Fruit fly (Drosophila melanogaster): ENCODE data around the gene CG31659.

Gene CG31659

dm6 chr2L:1359690-1360089 is at the start of gene CG31659:
Gene CG31659 (minus strand): TSS chr2L:1359790.
- TF ChIP-seq noc (tag; optimal IDR thresholded peaks at IDR 0.05), result no peak

- no peak for TF ChIP-seq noc (tag; optimal IDR thresholded peaks at IDR 0.05)
Observed at dm6 chr2L:1405573-1405972, 46.0 kb upstream of the CG31659 start.

- TF ChIP-seq noc (tag; optimal IDR thresholded peaks at IDR 0.05), result no peak
Observed at dm6 chr2L:1404896-1405453, 45.4 kb upstream of the CG31659 start.

- TF ChIP-seq noc (tag; optimal IDR thresholded peaks at IDR 0.05), result no peak
Observed at dm6 chr2L:1402728-1403127, 43.1 kb upstream of the CG31659 start.

dm6 chr2L:1399434-1399833 is 39.8 kb upstream of the CG31659 start:
- TF ChIP-seq noc (tag; optimal IDR thresholded peaks at IDR 0.05), result no peak

- no peak for TF ChIP-seq noc (tag; optimal IDR thresholded peaks at IDR 0.05)
Observed at dm6 chr2L:1393611-1394010, 34.0 kb upstream of the CG31659 start.

dm6 chr2L:1390271-1390670 is 30.7 kb upstream of the CG31659 start:
- no peak for TF ChIP-seq noc (tag; optimal IDR thresholded peaks at IDR 0.05)

- no peak for TF ChIP-seq noc (tag; optimal IDR thresholded peaks at IDR 0.05)
Observed at dm6 chr2L:1387811-1388210, 28.2 kb upstream of the CG31659 start.

- TF ChIP-seq noc (tag; optimal IDR thresholded peaks at IDR 0.05), result no peak
Observed at dm6 chr2L:1386512-1386911, 26.9 kb upstream of the CG31659 start.

- no peak for TF ChIP-seq noc (tag; optimal IDR thresholded peaks at IDR 0.05)
Observed at dm6 chr2L:1377635-1378034, 18.0 kb upstream of the CG31659 start.

- no peak for TF ChIP-seq noc (tag; optimal IDR thresholded peaks at IDR 0.05)
Observed at dm6 chr2L:1367696-1368095, 8.1 kb upstream of the CG31659 start, which contains the start of gene CG14346. Gene CG14346 (plus strand): TSS chr2L:1367996.

- TF ChIP-seq noc (tag; optimal IDR thresholded peaks at IDR 0.05), result no peak
Observed at dm6 chr2L:1365037-1365436, 5.4 kb upstream of the CG31659 start.

- no peak for TF ChIP-seq noc (tag; optimal IDR thresholded peaks at IDR 0.05)
Observed at dm6 chr2L:1361771-1362632, 2.4 kb upstream of the CG31659 start, which contains the start of gene NLaz. Gene NLaz (minus strand): TSS chr2L:1361821.

- no peak for TF ChIP-seq noc (tag; optimal IDR thresholded peaks at IDR 0.05)
Observed at dm6 chr2L:1355824-1356223, 3.8 kb downstream of the CG31659 start, which contains the start of gene CG5565. Gene CG5565 (minus strand): TSS chr2L:1355924.

dm6 chr2L:1354819-1355218 is 4.8 kb downstream of the CG31659 start, which contains the start of gene CG31924:
Gene CG31924 (minus strand): TSS chr2L:1354919.
- no peak for TF ChIP-seq noc (tag; optimal IDR thresholded peaks at IDR 0.05)

- no peak for TF ChIP-seq noc (tag; optimal IDR thresholded peaks at IDR 0.05)
Observed at dm6 chr2L:1354009-1354408, 5.6 kb downstream of the CG31659 start, which contains the start of gene CG5561. Gene CG5561 (minus strand): TSS chr2L:1354109.

- no peak for TF ChIP-seq noc (tag; optimal IDR thresholded peaks at IDR 0.05)
Observed at dm6 chr2L:1352768-1353167, 6.8 kb downstream of the CG31659 start, which contains the start of gene CG5556. Gene CG5556 (minus strand): TSS chr2L:1352868.
